Fruit fly (Drosophila melanogaster) whole organism: ENCODE measurements around the gene CG6689.

ENCODE experiments used
- pan ChIP-seq: fragments of >200 bp; optimal IDR thresholded peaks from 2 replicates; lab custom pipeline; 2017
- psq ChIP-seq: fragments of >200 bp; optimal IDR thresholded peaks from 2 replicates; lab custom pipeline; 2017
- usp ChIP-seq: fragments of >200 bp; optimal IDR thresholded peaks from 2 replicates; lab custom pipeline; 2017; ENCODE audit warnings: missing biosample characterization, missing genetic modification characterization, mixed read lengths

DNA sequence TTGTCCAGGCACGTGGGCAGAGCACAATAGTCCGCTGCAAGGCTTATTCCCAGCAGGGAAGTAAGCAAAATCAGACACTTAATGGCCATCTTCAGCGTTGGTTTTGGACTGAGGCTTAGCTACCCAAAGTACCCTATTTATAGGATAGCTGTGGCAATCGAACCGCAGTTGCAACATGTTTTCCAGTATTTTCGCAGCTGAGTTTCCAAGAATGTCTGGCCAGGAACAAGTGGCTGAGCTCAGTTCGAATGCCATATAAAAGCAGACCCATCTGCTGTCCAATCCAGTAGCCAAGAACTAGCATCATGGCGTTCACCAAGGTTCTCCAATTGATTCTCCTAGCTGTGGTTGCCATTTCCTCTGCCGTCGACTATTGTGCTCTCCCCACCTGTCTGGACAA is 21.0 kb upstream of the CG6689 start, which contains the start of the genes scpr-B and scpr-A:
- TF ChIP-seq pan (lab: Kevin White, UChicago) (no peak), psq (lab: Kevin White, UChicago) (no peak), usp (no peak)
